Worm (Caenorhabditis elegans) whole organism, mixed stage, embryonic: Measurements from ENCODE around the gene W09D6.1.

ENCODE experiments used
- M03D4.4 ChIP-seq: sonication (generic microtip); optimal IDR thresholded peaks from 2 replicates; lab custom pipeline; 2017; ENCODE audit warnings: mild to moderate bottlenecking, missing genetic modification characterization, missing compliant biosample characterization
- bed-3 ChIP-seq: fragments of 200-800 bp; sonication (Bioruptor generic); optimal IDR thresholded peaks from 3 replicates; lab custom pipeline; 2018; ENCODE audit warnings: mild to moderate bottlenecking, missing genetic modification characterization, moderate library complexity, missing compliant biosample characterization
- blmp-1 ChIP-seq: fragments of 150-350 bp; optimal IDR thresholded peaks from 2 replicates; lab custom pipeline; 2014; ENCODE audit warnings: missing biosample characterization, missing genetic modification characterization
- ceh-39 ChIP-seq: fragments of 150-350 bp; optimal IDR thresholded peaks from 2 replicates; lab custom pipeline; 2014; ENCODE audit warnings: missing biosample characterization, missing genetic modification characterization
- ceh-43 ChIP-seq: fragments of 200-800 bp; sonication (Bioruptor generic); optimal IDR thresholded peaks from 2 replicates; lab custom pipeline; 2018; ENCODE audit warnings: mild to moderate bottlenecking, missing genetic modification characterization, moderate library complexity, missing compliant biosample characterization
- ces-1 ChIP-seq: fragments of 150-350 bp; optimal IDR thresholded peaks from 2 replicates; lab custom pipeline; 2014; ENCODE audit warnings: missing biosample characterization, missing genetic modification reagents, missing genetic modification characterization
- cnd-1 ChIP-seq: fragments of 200-800 bp; sonication (Bioruptor generic); optimal IDR thresholded peaks from 2 replicates; lab custom pipeline; 2018; ENCODE audit warnings: mild to moderate bottlenecking, missing genetic modification characterization, missing compliant biosample characterization
- drap-1 ChIP-seq: fragments of 200-800 bp; sonication (Bioruptor generic); optimal IDR thresholded peaks from 3 replicates; lab custom pipeline; 2018; ENCODE audit warnings: mild to moderate bottlenecking, missing genetic modification characterization, missing compliant biosample characterization
- elt-1 ChIP-seq: sonication (generic microtip); optimal IDR thresholded peaks from 2 replicates; lab custom pipeline; 2017; ENCODE audit warnings: missing genetic modification characterization, mild to moderate bottlenecking, missing compliant biosample characterization, antibody characterized with exemption, moderate library complexity, borderline replicate concordance; ENCODE audit not compliant: insufficient read depth
- flh-1 ChIP-seq: fragments of 200-800 bp; sonication (Bioruptor generic); optimal IDR thresholded peaks from 2 replicates; lab custom pipeline; 2018; ENCODE audit warnings: mild to moderate bottlenecking, missing genetic modification characterization, moderate library complexity, missing compliant biosample characterization
- ham-2 ChIP-seq: fragments of 200-800 bp; sonication (Bioruptor generic); optimal IDR thresholded peaks from 2 replicates; lab custom pipeline; 2018; ENCODE audit warnings: mild to moderate bottlenecking, missing genetic modification characterization, missing compliant biosample characterization
- hlh-1 ChIP-seq: fragments of 150-350 bp; optimal IDR thresholded peaks from 2 replicates; lab custom pipeline; 2014; ENCODE audit warnings: missing biosample characterization, missing genetic modification reagents, missing genetic modification characterization
- lin-13 ChIP-seq: fragments of 150-350 bp; optimal IDR thresholded peaks from 2 replicates; lab custom pipeline; 2014; ENCODE audit warnings: missing biosample characterization, missing genetic modification characterization
- lsy-2 ChIP-seq: fragments of 150-350 bp; optimal IDR thresholded peaks from 2 replicates; lab custom pipeline; 2014; ENCODE audit warnings: missing biosample characterization, missing genetic modification characterization
- mab-5 ChIP-seq: fragments of 150-350 bp; optimal IDR thresholded peaks from 2 replicates; lab custom pipeline; 2014; ENCODE audit warnings: missing biosample characterization, missing genetic modification characterization
- mls-2 ChIP-seq: sonication (generic microtip); optimal IDR thresholded peaks from 2 replicates; lab custom pipeline; 2016; ENCODE audit warnings: mild to moderate bottlenecking, missing genetic modification characterization, moderate library complexity, missing compliant biosample characterization
- nhr-2 ChIP-seq: fragments of 150-350 bp; optimal IDR thresholded peaks from 2 replicates; lab custom pipeline; 2014; ENCODE audit warnings: missing biosample characterization, missing genetic modification characterization
- nhr-237 ChIP-seq: fragments of 150-350 bp; optimal IDR thresholded peaks from 2 replicates; lab custom pipeline; 2014; ENCODE audit warnings: missing biosample characterization, missing genetic modification characterization
- nhr-28 ChIP-seq: fragments of 150-350 bp; optimal IDR thresholded peaks from 2 replicates; lab custom pipeline; 2014; ENCODE audit warnings: missing biosample characterization, missing genetic modification characterization
- nhr-76 ChIP-seq: sonication (generic microtip); optimal IDR thresholded peaks from 2 replicates; lab custom pipeline; 2017; ENCODE audit warnings: missing biosample characterization, missing genetic modification characterization
- pha-4 ChIP-seq: fragments of 150-350 bp; optimal IDR thresholded peaks from 2 replicates; lab custom pipeline; 2018; ENCODE audit warnings: missing biosample characterization, missing genetic modification reagents, missing genetic modification characterization
- snpc-4 ChIP-seq: fragments of 150-350 bp; optimal IDR thresholded peaks from 2 replicates; lab custom pipeline; 2014; ENCODE audit warnings: missing biosample characterization, missing genetic modification characterization
- sptf-1 ChIP-seq: sonication (generic microtip); optimal IDR thresholded peaks from 2 replicates; lab custom pipeline; 2017; ENCODE audit warnings: mild to moderate bottlenecking, missing genetic modification characterization, moderate library complexity, missing compliant biosample characterization
- tbx-8 ChIP-seq: fragments of 200-800 bp; sonication (Bioruptor generic); optimal IDR thresholded peaks from 2 replicates; lab custom pipeline; 2018; ENCODE audit warnings: mild to moderate bottlenecking, missing genetic modification characterization, moderate library complexity, missing compliant biosample characterization
- unc-120 ChIP-seq: sonication (generic microtip); optimal IDR thresholded peaks from 2 replicates; lab custom pipeline; 2017; ENCODE audit warnings: missing genetic modification characterization, missing compliant biosample characterization; ENCODE audit not compliant: poor library complexity, severe bottlenecking
- unc-39 ChIP-seq: fragments of 150-350 bp; optimal IDR thresholded peaks from 2 replicates; lab custom pipeline; 2014; ENCODE audit warnings: missing biosample characterization, missing genetic modification characterization
- unc-62 ChIP-seq: fragments of 150-350 bp; optimal IDR thresholded peaks from 2 replicates; lab custom pipeline; 2014; ENCODE audit warnings: missing biosample characterization, missing genetic modification reagents, missing genetic modification characterization

Gene W09D6.1

DNA sequence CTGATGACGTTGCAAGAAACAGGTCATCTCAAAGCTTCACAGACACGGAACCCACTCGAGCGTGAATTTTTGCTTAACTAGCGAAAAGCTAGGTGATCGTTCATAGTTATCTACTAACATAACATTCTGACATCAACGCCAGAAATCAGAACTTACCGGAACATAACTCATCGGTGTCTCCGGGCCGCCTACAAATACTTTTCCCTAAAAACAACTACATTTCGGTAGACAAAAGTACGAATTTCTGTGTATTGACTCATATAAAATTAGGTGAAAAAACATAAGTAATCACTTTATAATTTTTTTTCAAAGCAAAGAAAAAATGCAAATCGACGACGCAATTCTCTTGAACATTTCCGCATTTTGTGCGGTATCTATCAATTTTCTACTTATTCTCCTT is 5.6 kb downstream of the W09D6.1 start, which contains the start of gene str-261:
Gene str-261, plus strand, starts transcription at position 301 of the 400 bp plus-strand sequence.
- TF ChIP-seq nhr-28 = no peak
- TF ChIP-seq ceh-39 (tag; lab: Kevin White, UChicago) = no peak

DNA sequence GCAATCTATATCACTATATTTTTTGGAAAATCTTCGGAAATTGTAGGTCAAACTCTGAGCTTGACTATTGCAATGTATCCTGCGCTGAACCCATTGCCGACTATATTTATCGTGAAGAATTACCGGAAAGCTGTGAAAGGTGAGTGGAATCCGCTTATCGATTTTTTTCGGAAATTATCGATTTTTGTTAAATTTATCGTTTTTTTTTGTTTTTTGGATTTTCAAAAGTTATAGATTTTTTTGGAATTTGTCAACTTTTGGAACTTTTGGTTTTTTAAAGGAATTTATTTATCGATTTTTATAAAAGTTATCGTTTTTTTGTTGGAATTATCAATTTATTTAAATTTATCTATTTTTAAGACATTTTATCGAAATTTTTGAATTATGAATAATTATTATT is 8.1 kb downstream of the W09D6.1 start:
- no peak for TF ChIP-seq elt-1
- TF ChIP-seq mls-2 (tag; lab: Kevin White, UChicago) = no peak
- TF ChIP-seq snpc-4 (tag; lab: Kevin White, UChicago) = no peak

DNA sequence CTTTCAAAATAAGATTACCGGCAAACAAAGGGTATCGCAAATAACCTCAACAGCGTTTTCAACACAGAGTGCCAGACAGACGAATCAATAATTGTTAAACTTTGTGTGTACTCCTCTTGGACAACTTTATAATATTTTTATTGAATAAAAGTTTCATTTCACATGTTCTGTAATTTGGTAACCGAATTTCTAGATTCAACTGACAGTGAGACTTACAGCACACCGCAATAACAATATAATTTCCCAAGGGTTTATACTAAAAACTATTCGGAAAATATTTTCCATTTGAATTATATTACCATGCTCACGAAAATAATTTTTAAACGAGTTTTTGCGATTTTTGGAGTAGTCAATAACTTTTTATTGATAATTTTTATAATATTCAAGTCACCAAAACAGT is 8.8 kb downstream of the W09D6.1 start, which contains the start of gene str-246:
Gene str-246, plus strand, starts transcription at position 301 of the 400 bp plus-strand sequence.
- TF ChIP-seq blmp-1 (tag; lab: Kevin White, UChicago) (no peak), unc-120 (tag; lab: Kevin White, UChicago) (no peak), ceh-39 (tag; lab: Kevin White, UChicago) (no peak), nhr-76 (tag; lab: Kevin White, UChicago) (no peak), bed-3 (GFP tag; lab: Kevin White, UChicago) (no peak), cnd-1 (tag; lab: Kevin White, UChicago) (no peak), flh-1 (GFP tag; lab: Kevin White, UChicago) (no peak), sptf-1 (no peak), ham-2 (no peak), M03D4.4 (tag; lab: Kevin White, UChicago) (no peak), lsy-2 (tag; lab: Kevin White, UChicago) (no peak), mls-2 (tag; lab: Kevin White, UChicago) (no peak)
- TF ChIP-seq, all 35 proteins: peak for 0

DNA sequence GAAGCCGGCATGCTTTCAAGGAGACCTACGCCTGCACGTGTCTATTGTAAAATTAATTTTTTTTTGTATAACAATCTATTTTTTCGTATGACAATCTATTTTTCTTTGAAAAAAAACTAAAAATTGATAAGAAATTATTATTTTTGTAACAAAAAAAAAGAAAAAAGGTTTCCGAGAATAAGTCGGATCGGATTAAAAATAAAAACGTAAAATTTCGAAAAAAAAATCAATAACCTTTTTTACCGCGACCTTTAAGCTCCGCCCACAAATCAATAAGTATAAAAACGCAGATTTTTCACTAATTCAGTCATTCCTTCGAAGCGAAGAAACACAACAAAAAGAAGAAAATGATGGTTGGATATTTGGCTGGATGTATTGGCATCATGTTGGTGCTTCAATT is 10.8 kb downstream of the W09D6.1 start, which contains the start of gene W09D6.4:
Gene W09D6.4, plus strand, starts transcription at position 301 of the 400 bp plus-strand sequence.
- no peak for TF ChIP-seq drap-1 (GFP tag; lab: Kevin White, UChicago)

DNA sequence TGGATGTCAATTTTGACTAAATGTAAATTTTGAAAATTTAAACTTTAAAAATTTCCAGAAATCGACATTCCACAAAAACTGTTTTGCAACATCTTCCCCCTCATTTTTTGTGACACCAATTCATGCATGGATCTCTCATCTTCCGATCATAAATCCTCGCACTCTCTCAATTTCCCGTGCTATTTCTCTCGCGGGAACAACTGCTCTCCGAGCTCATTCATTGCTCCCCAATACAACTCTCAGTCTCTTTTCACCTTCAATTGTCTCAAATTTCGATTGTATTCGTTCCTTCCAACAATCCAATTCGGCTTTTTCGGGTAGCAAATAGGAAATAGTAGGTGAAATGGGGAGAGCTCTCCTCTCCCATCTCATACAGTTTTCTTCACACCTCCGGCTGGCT is 14.0 kb downstream of the W09D6.1 start:
- peak; percentile 60 for TF ChIP-seq hlh-1
- TF ChIP-seq ceh-39 (tag; lab: Kevin White, UChicago) = no peak
- TF ChIP-seq nhr-237 (tag; lab: Kevin White, UChicago) = no peak
- no peak for TF ChIP-seq lin-13 (tag; lab: Kevin White, UChicago)
- peak; percentile 10 for TF ChIP-seq pha-4 (tag; lab: Kevin White, UChicago)
- no peak for TF ChIP-seq mab-5 (tag; lab: Kevin White, UChicago)
- no peak for TF ChIP-seq elt-1
- TF ChIP-seq ces-1 (GFP tag; lab: Kevin White, UChicago) = no peak

DNA sequence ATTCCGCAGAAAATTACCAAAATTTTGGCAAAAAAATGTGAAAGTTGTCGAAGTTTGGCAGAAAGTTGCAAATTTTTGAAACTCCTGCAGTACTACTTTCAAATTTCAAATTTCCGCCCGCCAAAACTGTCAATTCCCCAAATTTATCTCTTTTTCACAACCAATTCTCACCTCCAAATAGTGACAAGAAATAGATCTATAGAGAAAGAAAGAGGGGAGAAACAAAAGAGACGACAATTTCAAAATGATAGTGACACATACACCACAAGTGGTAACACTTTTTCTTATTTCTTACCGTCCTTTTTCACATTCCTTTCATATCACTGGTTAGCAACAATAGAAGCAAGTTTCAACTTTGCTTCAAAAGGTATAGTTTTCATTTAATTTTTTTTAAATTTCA is 15.3 kb downstream of the W09D6.1 start:
- TF ChIP-seq mab-5 (tag; lab: Kevin White, UChicago) (no peak), unc-62 (GFP tag; lab: Kevin White, UChicago) (no peak), nhr-28 (no peak), blmp-1 (tag; lab: Kevin White, UChicago) (no peak), unc-39 (tag; lab: Kevin White, UChicago) (no peak), elt-1 (no peak), nhr-2 (tag; lab: Kevin White, UChicago) (no peak), snpc-4 (tag; lab: Kevin White, UChicago) (no peak), nhr-237 (tag; lab: Kevin White, UChicago) (no peak), ceh-43 (no peak)

DNA sequence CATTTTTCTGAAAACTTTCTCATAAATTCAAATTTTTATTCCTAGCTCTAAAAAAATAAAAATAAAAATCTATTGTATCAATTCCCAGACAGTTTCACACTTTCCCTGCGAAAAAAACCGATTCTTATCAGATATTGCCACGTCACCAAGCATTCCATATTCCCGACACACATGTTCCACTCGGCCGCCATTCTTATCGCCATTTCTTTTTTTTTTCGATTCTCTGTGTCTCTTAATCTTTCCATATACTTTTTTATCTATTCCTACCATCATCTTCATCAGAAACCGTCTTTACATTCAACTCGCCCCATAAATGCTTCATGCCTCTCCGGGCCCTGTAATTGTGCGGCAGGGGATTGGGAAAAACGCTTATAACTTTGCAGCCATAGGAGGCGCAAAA is 18.8 kb downstream of the W09D6.1 start:
- TF ChIP-seq elt-1 (peak; percentile 56), pha-4 (tag; lab: Kevin White, UChicago) (no peak)

DNA sequence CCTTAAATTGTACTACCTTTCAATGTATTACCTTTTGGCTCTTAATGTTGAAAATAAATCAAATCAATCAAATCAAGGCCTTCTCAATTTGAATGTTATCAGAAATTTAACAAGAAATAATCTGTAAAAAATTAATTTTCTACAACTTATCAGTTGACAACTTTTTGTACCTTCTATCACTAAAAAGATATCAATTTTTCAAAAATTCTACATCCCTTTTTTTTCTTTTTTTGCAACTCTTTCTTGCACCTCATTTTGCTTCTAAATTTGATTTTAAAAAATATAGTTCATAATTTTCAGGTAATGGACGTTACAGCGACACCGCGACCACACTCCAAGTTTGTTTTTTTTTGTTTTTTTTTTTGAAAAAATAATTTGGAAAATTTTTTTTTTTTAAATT is 19.5 kb downstream of the W09D6.1 start, which contains the start of gene W09D6.5:
Gene W09D6.5, plus strand, starts transcription at position 301 of the 400 bp plus-strand sequence.
- TF ChIP-seq ceh-39 (tag; lab: Kevin White, UChicago) (no peak), mab-5 (tag; lab: Kevin White, UChicago) (no peak), pha-4 (tag; lab: Kevin White, UChicago) (no peak), hlh-1 (no peak), cnd-1 (tag; lab: Kevin White, UChicago) (no peak), ceh-43 (no peak), tbx-8 (GFP tag; lab: Kevin White, UChicago) (no peak), lin-13 (tag; lab: Kevin White, UChicago) (no peak), blmp-1 (tag; lab: Kevin White, UChicago) (no peak), drap-1 (GFP tag; lab: Kevin White, UChicago) (no peak)
